Fruit fly (Drosophila melanogaster) whole organism, embryonic: Measurements from ENCODE around the gene CG5715.

Experiments used
- BtbVII ChIP-seq: fragments of 200-800 bp; sonication (Bioruptor generic); optimal IDR thresholded peaks from 3 replicates; lab custom pipeline; 2017; ENCODE audit warnings: missing biosample characterization, mild to moderate bottlenecking, missing genetic modification characterization
- CG10147 ChIP-seq: fragments of 200-800 bp; sonication (Bioruptor generic); optimal IDR thresholded peaks from 2 replicates; lab custom pipeline; 2019; ENCODE audit warnings: missing biosample characterization, mild to moderate bottlenecking, missing genetic modification characterization, moderate library complexity
- CG10431 ChIP-seq: fragments of 200-800 bp; sonication (Bioruptor generic); optimal IDR thresholded peaks from 3 replicates; lab custom pipeline; 2018; ENCODE audit warnings: missing biosample characterization, mild to moderate bottlenecking, missing genetic modification characterization
- CG11093 ChIP-seq: fragments of 200-800 bp; sonication (Bioruptor generic); IDR thresholded peaks from 3 replicates; pipeline ENCODE4 v1.3.6; 2022; ENCODE audit warnings: missing biosample characterization, missing genetic modification characterization
- CG12155 ChIP-seq: fragments of 200-800 bp; sonication (Bioruptor generic); optimal IDR thresholded peaks from 3 replicates; lab custom pipeline; 2016; ENCODE audit warnings: missing biosample characterization, missing genetic modification characterization
- CG13624 ChIP-seq: fragments of 200-800 bp; sonication (Bioruptor generic); optimal IDR thresholded peaks from 2 replicates; lab custom pipeline; 2016; ENCODE audit warnings: missing biosample characterization, missing genetic modification characterization
- CG15479 ChIP-seq: fragments of 200-800 bp; sonication (Bioruptor generic); optimal IDR thresholded peaks from 3 replicates; lab custom pipeline; 2019; ENCODE audit warnings: missing biosample characterization, mild to moderate bottlenecking, missing genetic modification characterization, moderate library complexity
- CG16815 ChIP-seq: fragments of 200-800 bp; sonication (Bioruptor generic); optimal IDR thresholded peaks from 3 replicates; lab custom pipeline; 2017; ENCODE audit warnings: missing biosample characterization, mild to moderate bottlenecking, missing genetic modification characterization
- CG17361 ChIP-seq: fragments of 200-800 bp; sonication (Bioruptor generic); IDR thresholded peaks from 3 replicates; pipeline ENCODE4 v1.3.6; 2022; ENCODE audit warnings: missing biosample characterization, missing genetic modification characterization
- CG17829 ChIP-seq: fragments of 200-800 bp; optimal IDR thresholded peaks from 2 replicates; lab custom pipeline; 2019; ENCODE audit warnings: missing biosample characterization, mild to moderate bottlenecking, missing genetic modification characterization, moderate library complexity
- CG18011 ChIP-seq: fragments of 200-800 bp; sonication (Bioruptor generic); optimal IDR thresholded peaks from 2 replicates; lab custom pipeline; 2017; ENCODE audit warnings: missing biosample characterization, missing genetic modification characterization, mild to moderate bottlenecking, moderate library complexity, missing genotype
- CG2116 ChIP-seq: fragments of 200-800 bp; sonication (Bioruptor generic); optimal IDR thresholded peaks from 3 replicates; lab custom pipeline; 2018; ENCODE audit warnings: missing biosample characterization, mild to moderate bottlenecking, missing genetic modification characterization
- CG2202 ChIP-seq: fragments of 200-800 bp; sonication (Bioruptor generic); optimal IDR thresholded peaks from 2 replicates; lab custom pipeline; 2018; ENCODE audit warnings: missing biosample characterization, mild to moderate bottlenecking, missing genetic modification characterization
- CG2678 ChIP-seq: fragments of 200-800 bp; sonication (Bioruptor generic); optimal IDR thresholded peaks from 3 replicates; lab custom pipeline; 2019; ENCODE audit warnings: missing biosample characterization, mild to moderate bottlenecking, missing genetic modification characterization, moderate library complexity
- CG2712 ChIP-seq: fragments of 200-800 bp; optimal IDR thresholded peaks from 3 replicates; lab custom pipeline; 2019; ENCODE audit warnings: missing biosample characterization, mild to moderate bottlenecking, missing genetic modification characterization, moderate library complexity
- CG30020 ChIP-seq: fragments of 200-800 bp; optimal IDR thresholded peaks from 2 replicates; lab custom pipeline; 2019; ENCODE audit warnings: missing biosample characterization, mild to moderate bottlenecking, missing genetic modification characterization, moderate library complexity
- CG31224 ChIP-seq: fragments of 200-800 bp; sonication (Bioruptor generic); IDR thresholded peaks from 2 replicates; pipeline ENCODE4 v1.3.6; 2022; ENCODE audit warnings: missing biosample characterization, missing genetic modification characterization
- CG34376 ChIP-seq: fragments of 200-800 bp; sonication (Bioruptor generic); optimal IDR thresholded peaks from 2 replicates; lab custom pipeline; 2018; ENCODE audit warnings: missing biosample characterization, mild to moderate bottlenecking, missing genetic modification characterization
- CG3726 ChIP-seq: fragments of 200-800 bp; sonication (Bioruptor generic); IDR thresholded peaks from 3 replicates; pipeline ENCODE4, ENCODE4 v1.3.6; 2022; ENCODE audit warnings: missing biosample characterization, missing genetic modification characterization
- CG3995 ChIP-seq: fragments of 200-800 bp; sonication (Bioruptor generic); optimal IDR thresholded peaks from 3 replicates; lab custom pipeline; 2016; ENCODE audit warnings: missing biosample characterization, missing genetic modification characterization
- CG4360 ChIP-seq: fragments of 200-800 bp; sonication (Bioruptor generic); IDR thresholded peaks from 2 replicates; pipeline ENCODE4 v1.3.6; 2022; ENCODE audit warnings: missing biosample characterization, missing genetic modification characterization
- CG7271 ChIP-seq: fragments of 200-800 bp; sonication (Bioruptor generic); optimal IDR thresholded peaks from 2 replicates; lab custom pipeline; 2018; ENCODE audit warnings: missing biosample characterization, mild to moderate bottlenecking, missing genetic modification characterization, moderate library complexity
- CG7357 ChIP-seq: fragments of 200-800 bp; sonication (Bioruptor generic); IDR thresholded peaks from 3 replicates; pipeline ENCODE4 v1.3.6; 2022; ENCODE audit warnings: missing biosample characterization, missing genetic modification characterization
- CG7745 ChIP-seq: fragments of 200-800 bp; sonication (Bioruptor generic); optimal IDR thresholded peaks from 2 replicates; lab custom pipeline; 2018; ENCODE audit warnings: missing biosample characterization, mild to moderate bottlenecking, missing genetic modification characterization, moderate library complexity
- CHES-1-like ChIP-seq: fragments of 200-800 bp; sonication (Bioruptor generic); optimal IDR thresholded peaks from 2 replicates; lab custom pipeline; 2016; ENCODE audit warnings: missing biosample characterization, missing genetic modification characterization
- D19A ChIP-seq: fragments of 200-800 bp; optimal IDR thresholded peaks from 3 replicates; lab custom pipeline; 2019; ENCODE audit warnings: missing biosample characterization, mild to moderate bottlenecking, missing genetic modification characterization, moderate library complexity
- Dek ChIP-seq: fragments of 200-800 bp; sonication (Bioruptor generic); optimal IDR thresholded peaks from 3 replicates; lab custom pipeline; 2019; ENCODE audit warnings: missing biosample characterization, mild to moderate bottlenecking, missing genetic modification characterization, moderate library complexity
- GATAe ChIP-seq: fragments of 200-800 bp; sonication (Bioruptor generic); conservative IDR thresholded peaks from 2 replicates; pipeline ENCODE4 v1.3.6; 2022; ENCODE audit warnings: missing biosample characterization, missing genetic modification characterization
- Mad ChIP-seq: fragments of 200-800 bp; sonication (Bioruptor generic); optimal IDR thresholded peaks from 2 replicates; lab custom pipeline; 2016; ENCODE audit warnings: missing biosample characterization, missing genetic modification characterization
- Meics ChIP-seq: fragments of 200-800 bp; sonication (Bioruptor generic); optimal IDR thresholded peaks from 2 replicates; lab custom pipeline; 2017; ENCODE audit warnings: missing biosample characterization, mild to moderate bottlenecking, missing genetic modification characterization
- Nf-YC ChIP-seq: fragments of 200-800 bp; optimal IDR thresholded peaks from 3 replicates; lab custom pipeline; 2019; ENCODE audit warnings: missing biosample characterization, mild to moderate bottlenecking, missing genetic modification characterization, moderate library complexity
- Optix ChIP-seq: fragments of 200-800 bp; sonication (Bioruptor generic); IDR thresholded peaks from 3 replicates; pipeline ENCODE4 v1.3.6; 2022; ENCODE audit warnings: missing biosample characterization, missing genetic modification characterization
- PHDP ChIP-seq: fragments of 200-800 bp; sonication (Bioruptor generic); optimal IDR thresholded peaks from 3 replicates; lab custom pipeline; 2018; ENCODE audit warnings: missing biosample characterization, mild to moderate bottlenecking, missing genetic modification characterization, moderate library complexity
- Ptx1 ChIP-seq: fragments of 200-800 bp; sonication (Bioruptor generic); IDR thresholded peaks from 2 replicates; pipeline ENCODE4 v1.3.6; 2022; ENCODE audit warnings: missing biosample characterization, missing genetic modification characterization
- ab ChIP-seq: fragments of 200-800 bp; sonication (Bioruptor generic); optimal IDR thresholded peaks from 2 replicates; lab custom pipeline; 2016; ENCODE audit warnings: missing biosample characterization, missing genetic modification characterization
- bab2 ChIP-seq: fragments of 200-800 bp; sonication (Bioruptor generic); optimal IDR thresholded peaks from 2 replicates; lab custom pipeline; 2016; ENCODE audit warnings: missing biosample characterization, missing genetic modification characterization
- croc ChIP-seq: fragments of 200-800 bp; sonication (Bioruptor generic); conservative IDR thresholded peaks from 3 replicates; pipeline ENCODE4 v1.3.6; 2022; ENCODE audit warnings: missing biosample characterization, missing genetic modification characterization
- crol ChIP-seq: fragments of 200-800 bp; sonication (Bioruptor generic); IDR thresholded peaks from 2 replicates; pipeline ENCODE4 v1.3.6; 2022; ENCODE audit warnings: missing biosample characterization, missing genetic modification characterization
- danr ChIP-seq: fragments of 200-800 bp; sonication (Bioruptor generic); IDR thresholded peaks from 2 replicates; pipeline ENCODE4 v1.3.6; 2022; ENCODE audit warnings: missing biosample characterization, missing genetic modification characterization
- gce ChIP-seq: fragments of 200-800 bp; sonication (Bioruptor generic); IDR thresholded peaks from 3 replicates; pipeline ENCODE4 v1.3.6; 2022; ENCODE audit warnings: missing biosample characterization, missing genetic modification characterization
- ham ChIP-seq: fragments of 200-800 bp; sonication (Bioruptor generic); IDR thresholded peaks from 2 replicates; pipeline ENCODE4 v1.3.6; 2022; ENCODE audit warnings: missing biosample characterization, missing genetic modification characterization
- mld ChIP-seq: fragments of 200-800 bp; sonication (Bioruptor generic); IDR thresholded peaks from 3 replicates; pipeline ENCODE4 v1.3.6; 2022; ENCODE audit warnings: missing biosample characterization, missing genetic modification characterization; ENCODE audit not compliant: partially characterized antibody
- pfk ChIP-seq: fragments of 200-800 bp; sonication (Bioruptor generic); optimal IDR thresholded peaks from 2 replicates; lab custom pipeline; 2018; ENCODE audit warnings: missing biosample characterization, mild to moderate bottlenecking, missing genetic modification characterization, moderate library complexity
- pnt ChIP-seq: fragments of 200-800 bp; sonication (Bioruptor generic); optimal IDR thresholded peaks from 3 replicates; lab custom pipeline; 2016; ENCODE audit warnings: missing biosample characterization, missing genetic modification characterization
- ranshi ChIP-seq: fragments of 200-800 bp; sonication (Bioruptor generic); IDR thresholded peaks from 2 replicates; pipeline ENCODE4 v1.3.6; 2022; ENCODE audit warnings: missing biosample characterization, missing genetic modification characterization
- sima ChIP-seq: fragments of 200-800 bp; sonication (Bioruptor generic); optimal IDR thresholded peaks from 2 replicates; lab custom pipeline; 2016; ENCODE audit warnings: missing biosample characterization, missing genetic modification characterization
- sqz ChIP-seq: fragments of 200-800 bp; sonication (Bioruptor generic); optimal IDR thresholded peaks from 3 replicates; lab custom pipeline; 2018; ENCODE audit warnings: missing biosample characterization, mild to moderate bottlenecking, missing genetic modification characterization
- tll ChIP-seq, 2 experiments: fragments of 200-800 bp in 1 of 2; fragments of >200 bp in 1 of 2; sonication (Bioruptor generic) in 1 of 2; optimal IDR thresholded peaks; 2 replicates each; lab custom pipeline; 2017 to 2019; ENCODE audit warnings: missing biosample characterization in 2 of 2, missing genetic modification characterization in 2 of 2, mild to moderate bottlenecking in 1 of 2, moderate library complexity in 1 of 2
- toy ChIP-seq: fragments of 200-800 bp; sonication (Bioruptor generic); IDR thresholded peaks from 2 replicates; pipeline ENCODE4 v1.3.6; 2022; ENCODE audit warnings: missing biosample characterization, missing genetic modification characterization
- unc-4 ChIP-seq: fragments of 200-800 bp; sonication (Bioruptor generic); IDR thresholded peaks from 2 replicates; pipeline ENCODE4 v1.3.6; 2022; ENCODE audit warnings: missing biosample characterization, missing genetic modification characterization; ENCODE audit not compliant: partially characterized antibody
- wek ChIP-seq: fragments of 200-800 bp; sonication (Bioruptor generic); optimal IDR thresholded peaks from 3 replicates; lab custom pipeline; 2018; ENCODE audit warnings: missing biosample characterization, mild to moderate bottlenecking, missing genetic modification characterization, moderate library complexity
- wor ChIP-seq: fragments of 200-800 bp; sonication (Bioruptor generic); IDR thresholded peaks from 2 replicates; pipeline ENCODE4 v1.3.6; 2022; ENCODE audit warnings: missing biosample characterization, missing genetic modification characterization

The CG5715 gene

dm6 chr3R:24279291-24279690 lies 14.9 kb downstream of the CG5715 start, which contains the start of gene shps (continued):
- no peak for TF ChIP-seq tll (GFP tag; optimal IDR thresholded peaks at IDR 0.05; lab: Kevin White, UChicago)
- no peak for TF ChIP-seq toy
- TF ChIP-seq CG13624 (GFP tag; lab: Kevin White, UChicago): no peak
- TF ChIP-seq sqz (GFP tag; lab: Kevin White, UChicago): no peak
- no peak for TF ChIP-seq CG17829 (tag; lab: Kevin White, UChicago)
- TF ChIP-seq pfk (GFP tag; lab: Kevin White, UChicago): no peak
- TF ChIP-seq ham (GFP tag; lab: Robert Waterston, UW): no peak
- no peak for TF ChIP-seq ranshi (GFP tag; lab: Robert Waterston, UW)
- no peak for TF ChIP-seq sima (GFP tag; lab: Kevin White, UChicago)
- no peak for TF ChIP-seq CG4360 (GFP tag; lab: Robert Waterston, UW)
- no peak for TF ChIP-seq bab2
- TF ChIP-seq CG3995 (GFP tag; lab: Kevin White, UChicago): no peak
- no peak for TF ChIP-seq Ptx1 (GFP tag; lab: Robert Waterston, UW)
- TF ChIP-seq CG2116: no peak
- TF ChIP-seq PHDP (tag; lab: Kevin White, UChicago): no peak
- TF ChIP-seq CG30020 (tag; lab: Kevin White, UChicago): no peak
- TF ChIP-seq unc-4: peak; percentile 50; the same call in 1 of the 2 replicates
- TF ChIP-seq mld (GFP tag; lab: Robert Waterston, UW): peak; percentile 92
- TF ChIP-seq CG17361: no peak
- no peak for TF ChIP-seq CG18011 (GFP tag; lab: Kevin White, UChicago)
- TF ChIP-seq CG2678: no peak
- no peak for TF ChIP-seq D19A (tag; lab: Kevin White, UChicago)
- TF ChIP-seq pnt (GFP tag; lab: Kevin White, UChicago): no peak
- no peak for TF ChIP-seq CG11093 (GFP tag; lab: Robert Waterston, UW)
- no peak for TF ChIP-seq wek
- no peak for TF ChIP-seq CG7357 (GFP tag; lab: Robert Waterston, UW)
- TF ChIP-seq danr (GFP tag; lab: Robert Waterston, UW): no peak
- no peak for TF ChIP-seq GATAe (GFP tag; lab: Robert Waterston, UW)
- no peak for TF ChIP-seq Dek (tag; lab: Kevin White, UChicago)
- no peak for TF ChIP-seq CG3726 (GFP tag; lab: Robert Waterston, UW)
- no peak for TF ChIP-seq CG10431 (GFP tag; lab: Kevin White, UChicago)
- TF ChIP-seq CG10147 (GFP tag; lab: Kevin White, UChicago): no peak
- no peak for TF ChIP-seq CG2712 (tag; lab: Kevin White, UChicago)
- TF ChIP-seq ab (GFP tag; lab: Kevin White, UChicago): no peak
- TF ChIP-seq CHES-1-like (GFP tag; lab: Kevin White, UChicago): no peak
- no peak for TF ChIP-seq CG7271 (tag; lab: Kevin White, UChicago)
- no peak for TF ChIP-seq CG7745 (tag; lab: Kevin White, UChicago)
- no peak for TF ChIP-seq Nf-YC
- TF ChIP-seq crol (GFP tag; lab: Robert Waterston, UW): no peak
- TF ChIP-seq gce (GFP tag; lab: Robert Waterston, UW): no peak
- TF ChIP-seq CG2202 (tag; lab: Kevin White, UChicago): no peak
- TF ChIP-seq CG12155 (GFP tag; lab: Kevin White, UChicago): no peak
- no peak for TF ChIP-seq croc (GFP tag; lab: Robert Waterston, UW)
- no peak for TF ChIP-seq CG16815 (GFP tag; lab: Kevin White, UChicago)
- no peak for TF ChIP-seq CG31224 (GFP tag; lab: Robert Waterston, UW)
- no peak for TF ChIP-seq BtbVII (GFP tag; lab: Kevin White, UChicago)
- TF ChIP-seq CG15479: no peak
- 0 out of 3 replicates have a peak, but pooled peaks have one; percentile 28 for TF ChIP-seq Optix (GFP tag; lab: Robert Waterston, UW)
- no peak for TF ChIP-seq CG34376 (GFP tag; lab: Kevin White, UChicago)
- no peak for TF ChIP-seq Mad
- TF ChIP-seq wor: no peak
- TF ChIP-seq Meics (GFP tag; lab: Kevin White, UChicago): no peak
